Worm (Caenorhabditis elegans) whole organism, early embryonic: ENCODE data around the gene alh-7.

Experiments
- B0310.2 ChIP-seq: sonication (generic microtip); optimal IDR thresholded peaks from 2 replicates; lab custom pipeline; 2016; ENCODE audit warnings: mild to moderate bottlenecking, missing genetic modification characterization, missing compliant biosample characterization
- F13C5.2 ChIP-seq: sonication (generic microtip); optimal IDR thresholded peaks from 2 replicates; lab custom pipeline; 2017; ENCODE audit warnings: mild to moderate bottlenecking, missing genetic modification characterization, inconsistent platforms, missing compliant biosample characterization
- aly-1 ChIP-seq: sonication (generic microtip); optimal IDR thresholded peaks from 2 replicates; lab custom pipeline; 2016; ENCODE audit warnings: missing genetic modification characterization, missing compliant biosample characterization
- ama-1 ChIP-seq: fragments of 150-350 bp; optimal IDR thresholded peaks from 2 replicates; lab custom pipeline; 2014
- ceh-13 ChIP-seq: fragments of 200-800 bp; sonication (Bioruptor generic); optimal IDR thresholded peaks from 2 replicates; lab custom pipeline; 2018; ENCODE audit warnings: mild to moderate bottlenecking, missing genetic modification characterization, missing compliant biosample characterization
- ceh-36 ChIP-seq: sonication (generic microtip); optimal IDR thresholded peaks from 2 replicates; lab custom pipeline; 2016; ENCODE audit warnings: missing genetic modification characterization, inconsistent platforms, missing compliant biosample characterization
- ets-7 ChIP-seq: sonication (generic microtip); optimal IDR thresholded peaks from 2 replicates; lab custom pipeline; 2016; ENCODE audit warnings: missing genotype, missing genetic modification characterization, missing compliant biosample characterization
- flt-1 ChIP-seq: fragments of 200-800 bp; sonication (Bioruptor generic); IDR thresholded peaks from 2 replicates; pipeline ENCODE4 v1.3.6; 2022; ENCODE audit warnings: missing genetic modification characterization, missing compliant biosample characterization
- hmbx-1 ChIP-seq: sonication (generic microtip); optimal IDR thresholded peaks from 2 replicates; lab custom pipeline; 2016; ENCODE audit warnings: mild to moderate bottlenecking, missing genetic modification characterization, missing compliant biosample characterization
- hmg-4 ChIP-seq: fragments of 200-800 bp; sonication (Bioruptor generic); optimal IDR thresholded peaks from 2 replicates; lab custom pipeline; 2018; ENCODE audit warnings: mild to moderate bottlenecking, missing genetic modification characterization, missing compliant biosample characterization
- hnd-1 ChIP-seq: sonication (generic microtip); optimal IDR thresholded peaks from 2 replicates; lab custom pipeline; 2016; ENCODE audit warnings: missing genetic modification characterization, missing compliant biosample characterization
- pes-1 ChIP-seq: fragments of 200-800 bp; sonication (Bioruptor generic); IDR thresholded peaks from 2 replicates; pipeline ENCODE4 v1.3.6; 2022; ENCODE audit warnings: missing genetic modification reagents, missing genetic modification characterization, missing compliant biosample characterization
- scrt-1 ChIP-seq: fragments of 200-800 bp; sonication (Bioruptor generic); IDR thresholded peaks from 2 replicates; pipeline ENCODE4 v1.3.6; 2022; ENCODE audit warnings: missing genetic modification characterization, missing compliant biosample characterization
- sea-1 ChIP-seq: fragments of 200-800 bp; sonication (Bioruptor generic); conservative IDR thresholded peaks from 2 replicates; pipeline ENCODE4 v1.3.6; 2022; ENCODE audit warnings: missing genetic modification characterization, missing compliant biosample characterization
- tbx-11 ChIP-seq: fragments of 200-800 bp; sonication (Bioruptor generic); IDR thresholded peaks from 2 replicates; pipeline ENCODE4 v1.3.6; 2022; ENCODE audit warnings: missing genetic modification characterization, missing compliant biosample characterization
- tbx-37 ChIP-seq: fragments of 200-800 bp; sonication (Bioruptor generic); conservative IDR thresholded peaks from 2 replicates; pipeline ENCODE4 v1.3.6; 2022; ENCODE audit warnings: missing genetic modification reagents, missing genetic modification characterization, missing compliant biosample characterization
- tra-4 ChIP-seq: sonication (generic microtip); optimal IDR thresholded peaks from 2 replicates; lab custom pipeline; 2017; ENCODE audit warnings: missing genetic modification characterization, missing compliant biosample characterization

alh-7 gene

DNA sequence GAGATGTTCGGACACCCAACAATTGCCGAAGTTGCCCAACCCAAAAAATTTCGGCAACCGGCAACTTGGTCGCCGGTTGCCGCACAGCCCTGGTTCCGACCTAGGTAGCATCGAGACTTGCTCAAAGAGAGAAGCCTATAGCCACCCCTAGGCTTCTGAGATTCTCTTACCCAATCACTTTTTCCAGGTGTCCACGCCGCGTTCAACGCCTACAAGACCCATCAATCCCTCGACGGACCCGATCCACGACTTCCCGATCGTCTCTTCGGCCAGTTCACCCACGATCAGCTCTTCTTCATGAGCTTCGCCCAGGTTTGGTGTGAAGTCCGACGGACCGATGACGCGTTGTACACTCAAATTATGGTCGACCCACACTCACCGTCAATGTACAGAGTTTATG is 24.2 kb upstream of the alh-7 start:
- TF ChIP-seq tbx-11 (GFP tag; lab: Robert Waterston, UW) = no peak
- TF ChIP-seq flt-1 (GFP tag; lab: Robert Waterston, UW) = no peak
- no peak for TF ChIP-seq hnd-1
- no peak for TF ChIP-seq ceh-13 (GFP tag; lab: Kevin White, UChicago)
- TF ChIP-seq sea-1 = no peak
- no peak for TF ChIP-seq aly-1 (tag; lab: Kevin White, UChicago)
- no peak for TF ChIP-seq ama-1 (lab: Kevin White, UChicago)
- TF ChIP-seq pes-1 = no peak
- TF ChIP-seq ets-7 = no peak

- no peak for TF ChIP-seq scrt-1 (GFP tag; lab: Robert Waterston, UW)
- no peak for TF ChIP-seq B0310.2 (tag; lab: Kevin White, UChicago)
- TF ChIP-seq ceh-36 (tag; lab: Kevin White, UChicago) = no peak
- TF ChIP-seq hmg-4 = no peak
- no peak for TF ChIP-seq hnd-1
- TF ChIP-seq hmbx-1 (tag; lab: Kevin White, UChicago) = no peak
- no peak for TF ChIP-seq tra-4 (tag; lab: Kevin White, UChicago)
These were observed 17.0 kb upstream of the alh-7 start for ce11 chrII:13508607-13509006.

ce11 chrII:13507535-13507934 is 15.9 kb upstream of the alh-7 start, which contains the start of gene nep-17:
Gene nep-17 (plus strand): TSS chrII:13507819.
- TF ChIP-seq ama-1 (lab: Kevin White, UChicago) (no peak), aly-1 (tag; lab: Kevin White, UChicago) (no peak), sea-1 (no peak), ceh-13 (GFP tag; lab: Kevin White, UChicago) (no peak), F13C5.2 (tag; lab: Kevin White, UChicago) (no peak), B0310.2 (tag; lab: Kevin White, UChicago) (no peak), pes-1 (no peak), hmg-4 (no peak), tbx-37 (GFP tag; lab: Robert Waterston, UW) (no peak), tra-4 (tag; lab: Kevin White, UChicago) (no peak), scrt-1 (GFP tag; lab: Robert Waterston, UW) (no peak), tbx-11 (GFP tag; lab: Robert Waterston, UW) (no peak), hnd-1 (no peak), ets-7 (no peak), flt-1 (GFP tag; lab: Robert Waterston, UW) (no peak), hmbx-1 (tag; lab: Kevin White, UChicago) (no peak)

ce11 chrII:13505977-13506568 is 14.5 kb upstream of the alh-7 start:
- TF ChIP-seq ets-7 = no peak
- TF ChIP-seq hmg-4 = no peak
- TF ChIP-seq scrt-1 (GFP tag; lab: Robert Waterston, UW) = no peak
- TF ChIP-seq F13C5.2 (tag; lab: Kevin White, UChicago) = no peak
- TF ChIP-seq tbx-11 (GFP tag; lab: Robert Waterston, UW) = no peak

ce11 chrII:13505386-13505785 is 13.8 kb upstream of the alh-7 start:
- no peak for TF ChIP-seq tra-4 (tag; lab: Kevin White, UChicago)
- no peak for TF ChIP-seq sea-1
- TF ChIP-seq pes-1 = no peak
- no peak for TF ChIP-seq F13C5.2 (tag; lab: Kevin White, UChicago)
- no peak for TF ChIP-seq ceh-13 (GFP tag; lab: Kevin White, UChicago)
- TF ChIP-seq B0310.2 (tag; lab: Kevin White, UChicago) = no peak
- TF ChIP-seq ets-7 = no peak
- no peak for TF ChIP-seq tbx-37 (GFP tag; lab: Robert Waterston, UW)
- TF ChIP-seq hmbx-1 (tag; lab: Kevin White, UChicago) = no peak

ce11 chrII:13503653-13504052 is 12.1 kb upstream of the alh-7 start, which contains the start of gene F54F11.1:
Gene F54F11.1 (plus strand): TSS chrII:13503953.
- TF ChIP-seq B0310.2 (tag; lab: Kevin White, UChicago) = no peak
- no peak for TF ChIP-seq hmg-4
- TF ChIP-seq ets-7 = no peak
- no peak for TF ChIP-seq scrt-1 (GFP tag; lab: Robert Waterston, UW)
- TF ChIP-seq ama-1 (lab: Kevin White, UChicago) = no peak
- no peak for TF ChIP-seq ceh-13 (GFP tag; lab: Kevin White, UChicago)
- TF ChIP-seq tra-4 (tag; lab: Kevin White, UChicago) = no peak
- TF ChIP-seq ceh-36 (tag; lab: Kevin White, UChicago) = no peak
- no peak for TF ChIP-seq sea-1
- TF ChIP-seq F13C5.2 (tag; lab: Kevin White, UChicago) = no peak
- TF ChIP-seq flt-1 (GFP tag; lab: Robert Waterston, UW) = no peak
- no peak for TF ChIP-seq tbx-11 (GFP tag; lab: Robert Waterston, UW)

DNA sequence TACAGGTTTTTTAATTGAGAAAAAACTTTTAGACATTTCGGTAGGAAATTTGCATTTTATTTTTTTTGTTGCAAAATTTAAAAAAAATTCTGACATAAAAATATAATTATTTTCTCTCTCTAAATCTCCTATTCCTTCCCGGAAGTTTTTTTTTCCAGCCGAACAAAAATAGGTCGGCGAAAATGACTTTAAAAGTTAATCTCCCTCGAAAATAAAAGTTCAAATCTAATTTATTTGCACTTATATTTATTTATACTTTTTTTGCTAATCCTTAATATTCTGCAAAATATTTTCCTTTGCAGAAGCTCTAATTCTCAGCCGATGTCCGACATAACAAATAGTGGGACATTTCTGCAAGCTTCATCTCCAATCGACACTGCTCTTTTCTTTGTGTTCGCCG is 10.0 kb upstream of the alh-7 start, which contains the start of gene F45H10.5:
TSS of gene F45H10.5 (plus strand) at position 301 of the 400 bp plus-strand sequence.
- TF ChIP-seq sea-1 (no peak), flt-1 (GFP tag; lab: Robert Waterston, UW) (no peak), F13C5.2 (tag; lab: Kevin White, UChicago) (no peak), ama-1 (lab: Kevin White, UChicago) (no peak), ceh-13 (GFP tag; lab: Kevin White, UChicago) (no peak), hmbx-1 (tag; lab: Kevin White, UChicago) (no peak), aly-1 (tag; lab: Kevin White, UChicago) (no peak), tbx-11 (GFP tag; lab: Robert Waterston, UW) (no peak), hnd-1 (no peak), tbx-37 (GFP tag; lab: Robert Waterston, UW) (no peak), ets-7 (no peak), pes-1 (no peak), hmg-4 (no peak), B0310.2 (tag; lab: Kevin White, UChicago) (no peak), tra-4 (tag; lab: Kevin White, UChicago) (no peak), ceh-36 (tag; lab: Kevin White, UChicago) (no peak), scrt-1 (GFP tag; lab: Robert Waterston, UW) (no peak)
